Fruit fly (Drosophila melanogaster) whole organism, wandering third instar larva: ENCODE data around the gene BBS5.

Experiments used
- Abd-B ChIP-seq: fragments of >200 bp; optimal IDR thresholded peaks from 2 replicates; lab custom pipeline; 2017; ENCODE audit warnings: missing biosample characterization, missing genetic modification characterization
- Mio ChIP-seq: sonication (Bioruptor generic); optimal IDR thresholded peaks from 2 replicates; lab custom pipeline; 2016; ENCODE audit warnings: missing biosample characterization, missing genetic modification characterization
- OdsH ChIP-seq: fragments of 200-800 bp; sonication (Bioruptor generic); optimal IDR thresholded peaks from 2 replicates; lab custom pipeline; 2016; ENCODE audit warnings: missing biosample characterization, mild to moderate bottlenecking, missing genetic modification characterization
- h ChIP-seq: fragments of 200-800 bp; sonication (Bioruptor generic); optimal IDR thresholded peaks from 3 replicates; lab custom pipeline; 2016; ENCODE audit warnings: missing biosample characterization, mild to moderate bottlenecking, missing genetic modification characterization
- lola ChIP-seq: fragments of >200 bp; optimal IDR thresholded peaks from 2 replicates; lab custom pipeline; 2017; ENCODE audit warnings: missing biosample characterization, missing genetic modification characterization
- pan ChIP-seq: fragments of >200 bp; optimal IDR thresholded peaks from 2 replicates; lab custom pipeline; 2017
- sv ChIP-seq: fragments of 200-800 bp; sonication (Bioruptor generic); optimal IDR thresholded peaks from 3 replicates; lab custom pipeline; 2016; ENCODE audit warnings: missing biosample characterization, missing genetic modification characterization
- tai ChIP-seq: sonication (Bioruptor generic); optimal IDR thresholded peaks from 2 replicates; lab custom pipeline; 2016; ENCODE audit warnings: missing biosample characterization, missing genetic modification characterization
- usp ChIP-seq: fragments of >200 bp; optimal IDR thresholded peaks from 2 replicates; lab custom pipeline; 2017; ENCODE audit warnings: missing biosample characterization, missing genetic modification characterization

- TF ChIP-seq tai (GFP tag; lab: Kevin White, UChicago) (no peak), sv (GFP tag; lab: Kevin White, UChicago) (no peak), OdsH (GFP tag; lab: Kevin White, UChicago) (no peak), h (GFP tag; lab: Kevin White, UChicago) (no peak), Mio (GFP tag; lab: Kevin White, UChicago) (no peak), Abd-B (GFP tag; lab: Kevin White, UChicago) (no peak), usp (no peak), pan (no peak), lola (no peak)
These were observed 18.5 kb upstream of the BBS5 start for dm6 chr3R:4797585-4797984.
